Fruit fly (Drosophila melanogaster): ENCODE measurements around the gene Trmt112.

Gene Trmt112

dm6 chr3L:21174962-21175361, 41.7 kb downstream of the Trmt112 start:
- TF ChIP-seq CG12391 (tag; optimal IDR thresholded peaks at IDR 0.05) (no peak), nom (GFP tag; optimal IDR thresholded peaks at IDR 0.05) (peak; percentile 39)

- no peak for TF ChIP-seq Hey (tag; optimal IDR thresholded peaks at IDR 0.05)
- TF ChIP-seq HLH4C (GFP tag; IDR thresholded peaks at IDR 0.05; ENCODE audit: partially characterized antibody), result no peak
- TF ChIP-seq crc (GFP tag; optimal IDR thresholded peaks at IDR 0.05), result peak; percentile 94
- peak in 1 of 2 experiments; percentile 68 for TF ChIP-seq Dfd (GFP tag; optimal IDR thresholded peaks at IDR 0.05)
- TF ChIP-seq CG14860 (GFP tag; IDR thresholded peaks at IDR 0.05; ENCODE audit: partially characterized antibody), result no peak
- TF ChIP-seq CG4282 (GFP tag; optimal IDR thresholded peaks at IDR 0.05), result no peak
- TF ChIP-seq hkb (optimal IDR thresholded peaks at IDR 0.05), result no peak
- peak; percentile 93 for TF ChIP-seq hkb (GFP tag; IDR thresholded peaks at IDR 0.05)
- peak; percentile 56 for TF ChIP-seq NK7.1 (GFP tag; optimal IDR thresholded peaks at IDR 0.05)
- TF ChIP-seq CG15269 (tag; optimal IDR thresholded peaks at IDR 0.05), result peak; percentile 96
- peak; percentile 29 for TF ChIP-seq eyg (GFP tag; optimal IDR thresholded peaks at IDR 0.05)
- TF ChIP-seq Hand (GFP tag; optimal IDR thresholded peaks at IDR 0.05), result peak; percentile 77
- TF ChIP-seq sd (tag; optimal IDR thresholded peaks at IDR 0.05), result peak; percentile 76
- no peak for TF ChIP-seq hb (GFP tag; IDR thresholded peaks at IDR 0.05; ENCODE audit: partially characterized antibody)
- TF ChIP-seq CG8290 (GFP tag; optimal IDR thresholded peaks at IDR 0.05), result peak; percentile 59
- TF ChIP-seq CG8290 (tag; optimal IDR thresholded peaks at IDR 0.05), result peak in 1 of 2 experiments; percentile 84
- TF ChIP-seq Hmx (GFP tag; optimal IDR thresholded peaks at IDR 0.05), result peak; percentile 34
- TF ChIP-seq CG31441 (GFP tag; IDR thresholded peaks at IDR 0.05), result peak; percentile 88
- peak; percentile 86 for TF ChIP-seq CG12659 (GFP tag; optimal IDR thresholded peaks at IDR 0.05)
- peak; percentile 91 for TF ChIP-seq H15 (GFP tag; IDR thresholded peaks at IDR 0.05)
- peak; percentile 71; the same call in 2 of the 3 replicates for TF ChIP-seq CG11560 (tag; IDR thresholded peaks at IDR 0.05)
- no peak for TF ChIP-seq Kr (GFP tag; optimal IDR thresholded peaks at IDR 0.05)
- TF ChIP-seq Six4 (GFP tag; optimal IDR thresholded peaks at IDR 0.05), result peak; percentile 81
- TF ChIP-seq CG10274 (GFP tag; optimal IDR thresholded peaks at IDR 0.05), result peak; percentile 56
- TF ChIP-seq CG2712 (tag; optimal IDR thresholded peaks at IDR 0.05), result peak; percentile 95
- TF ChIP-seq CG4820 (GFP tag; optimal IDR thresholded peaks at IDR 0.05), result peak; percentile 85
- TF ChIP-seq CG12236 (GFP tag; optimal IDR thresholded peaks at IDR 0.05), result peak; percentile 55
- TF ChIP-seq esg (GFP tag; conservative IDR thresholded peaks at IDR 0.05), result peak; percentile 89
- TF ChIP-seq jigr1 (GFP tag; IDR thresholded peaks at IDR 0.05), result peak; percentile 67; the same call in 2 of the 3 replicates
- TF ChIP-seq CG7745 (tag; optimal IDR thresholded peaks at IDR 0.05), result peak; percentile 84
- TF ChIP-seq CG17802 (tag; optimal IDR thresholded peaks at IDR 0.05), result peak; percentile 62
- TF ChIP-seq CG13775 (GFP tag; optimal IDR thresholded peaks at IDR 0.05), result peak; percentile 70
- TF ChIP-seq ems (GFP tag; optimal IDR thresholded peaks at IDR 0.05), result peak; percentile 69
- TF ChIP-seq HmgZ (tag; optimal IDR thresholded peaks at IDR 0.05), result peak; percentile 93
- TF ChIP-seq CG1792 (GFP tag; optimal IDR thresholded peaks at IDR 0.05), result peak; percentile 48
- TF ChIP-seq CG14014 (GFP tag; IDR thresholded peaks at IDR 0.05), result peak; percentile 93
- peak; percentile 82 for TF ChIP-seq CG4424 (GFP tag; optimal IDR thresholded peaks at IDR 0.05)
- TF ChIP-seq CG3065 (GFP tag; optimal IDR thresholded peaks at IDR 0.05), result no peak
- TF ChIP-seq HHEX (GFP tag; optimal IDR thresholded peaks at IDR 0.05), result peak; percentile 83
- TF ChIP-seq bcd (GFP tag; optimal IDR thresholded peaks at IDR 0.05), result peak; percentile 89
- peak in 1 of 3 experiments; percentile 63 for TF ChIP-seq lola (GFP tag; optimal IDR thresholded peaks at IDR 0.05)
- peak; percentile 27 for TF ChIP-seq her (GFP tag; optimal IDR thresholded peaks at IDR 0.05)
- no peak for TF ChIP-seq fru (optimal IDR thresholded peaks at IDR 0.05)
- TF ChIP-seq sim (GFP tag; IDR thresholded peaks at IDR 0.05), result peak; percentile 84
- peak; percentile 91 for TF ChIP-seq al (GFP tag; IDR thresholded peaks at IDR 0.05)
- peak; percentile 48 for TF ChIP-seq btn (GFP tag; optimal IDR thresholded peaks at IDR 0.05)
Observed at dm6 chr3L:21172527-21173253, 43.9 kb downstream of the Trmt112 start, which contains the start of the genes chb and AsnS. Gene chb, plus strand, starts transcription at chr3L:21172853. Gene AsnS, plus strand, starts transcription at chr3L:21173118.
